Fruit fly (Drosophila melanogaster): ENCODE measurements around the gene CG31145.

CG31145 gene

DNA sequence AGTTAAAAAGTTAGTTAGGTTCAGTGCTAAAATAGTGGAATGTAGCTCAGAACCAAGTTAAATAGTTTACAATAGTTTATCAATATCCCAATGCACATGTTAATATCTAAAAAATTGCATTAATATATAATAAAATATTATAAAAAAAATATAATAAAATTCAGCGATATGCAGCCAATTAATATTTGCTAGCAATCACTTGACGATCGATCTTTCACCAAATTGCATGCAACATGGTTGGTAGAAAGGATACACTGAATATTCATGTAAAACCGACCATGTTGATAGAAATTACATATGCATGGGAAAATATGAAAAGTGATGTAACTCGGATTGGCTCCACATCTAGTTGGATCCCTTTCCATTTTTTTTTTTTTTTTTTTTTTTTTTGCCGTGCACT lies 6.2 kb upstream of the CG31145 start (continued):
- no peak for TF ChIP-seq CG1621 (tag; optimal IDR thresholded peaks at IDR 0.05)
- peak; percentile 78 for TF ChIP-seq Eip78C (GFP tag)
- TF ChIP-seq fd85E (GFP tag; optimal IDR thresholded peaks at IDR 0.05): no peak
- TF ChIP-seq CG10631 (GFP tag; optimal IDR thresholded peaks at IDR 0.05): peak; percentile 36
- peak; percentile 20 for TF ChIP-seq Hr4 (GFP tag; optimal IDR thresholded peaks at IDR 0.05)
- TF ChIP-seq dac (GFP tag; optimal IDR thresholded peaks at IDR 0.05): peak; percentile 18
- no peak for TF ChIP-seq CG11294 (GFP tag; IDR thresholded peaks at IDR 0.05)

DNA sequence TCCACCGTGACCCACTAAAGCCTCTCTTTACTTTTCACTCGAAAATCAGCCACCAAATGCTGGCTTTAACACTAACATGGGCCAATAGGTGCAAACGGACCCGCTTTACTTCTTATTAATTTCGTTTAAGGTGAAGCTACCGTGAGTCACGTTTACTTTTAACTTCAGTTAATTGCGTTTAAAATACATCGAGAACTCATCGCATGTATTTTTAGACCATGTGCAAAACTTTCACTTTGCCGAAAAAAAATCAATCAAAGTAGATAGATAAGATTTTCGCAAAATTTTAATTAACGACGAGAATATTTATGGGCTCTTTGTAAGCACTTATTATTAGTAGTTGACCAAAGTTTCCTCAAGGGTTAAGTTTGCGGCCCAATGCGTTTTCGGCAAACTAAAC lies 4.9 kb upstream of the CG31145 start:
- peak; percentile 59 for TF ChIP-seq CG15336 (GFP tag; IDR thresholded peaks at IDR 0.05)
- peak; percentile 35 for TF ChIP-seq OdsH (GFP tag; optimal IDR thresholded peaks at IDR 0.05)
- peak; percentile 24 for TF ChIP-seq dac (GFP tag; optimal IDR thresholded peaks at IDR 0.05)
- peak; percentile 24 for TF ChIP-seq CG31627 (GFP tag; optimal IDR thresholded peaks at IDR 0.05)
- TF ChIP-seq Eip78C (GFP tag): peak; percentile 86
- TF ChIP-seq Eip75B (GFP tag; optimal IDR thresholded peaks at IDR 0.05): peak; percentile 55
- peak; percentile 49 for TF ChIP-seq esn (GFP tag; optimal IDR thresholded peaks at IDR 0.05)
- TF ChIP-seq achi (GFP tag; optimal IDR thresholded peaks at IDR 0.05): peak; percentile 19
- TF ChIP-seq CG1621 (tag; optimal IDR thresholded peaks at IDR 0.05): no peak
- TF ChIP-seq Met (GFP tag; optimal IDR thresholded peaks at IDR 0.05): peak; percentile 32
- no peak for TF ChIP-seq Lpt (GFP tag; optimal IDR thresholded peaks at IDR 0.05)
- TF ChIP-seq salr (GFP tag; optimal IDR thresholded peaks at IDR 0.05): no peak
- TF ChIP-seq CG32006 (GFP tag; optimal IDR thresholded peaks at IDR 0.05): peak; percentile 58
- TF ChIP-seq CG6792 (GFP tag; optimal IDR thresholded peaks at IDR 0.05): peak; percentile 42
- TF ChIP-seq CG6854 (GFP tag; optimal IDR thresholded peaks at IDR 0.05): no peak
- 0 out of 3 replicates have a peak, but pooled peaks have one; percentile 12 for TF ChIP-seq eg (GFP tag; IDR thresholded peaks at IDR 0.05)
- peak; percentile 1 for TF ChIP-seq CG3919 (GFP tag; optimal IDR thresholded peaks at IDR 0.05)
- TF ChIP-seq Sox102F (GFP tag; optimal IDR thresholded peaks at IDR 0.05): peak; percentile 42
- TF ChIP-seq pdm3 (GFP tag; optimal IDR thresholded peaks at IDR 0.05): peak; percentile 35
- TF ChIP-seq Hr4 (GFP tag; optimal IDR thresholded peaks at IDR 0.05): peak; percentile 37
- no peak for TF ChIP-seq spab (GFP tag; optimal IDR thresholded peaks at IDR 0.05)
- TF ChIP-seq CG4318 (GFP tag; optimal IDR thresholded peaks at IDR 0.05): no peak
- no peak for TF ChIP-seq CG11762 (GFP tag; optimal IDR thresholded peaks at IDR 0.05; ENCODE audit: insufficient read depth)
- no peak for TF ChIP-seq fd59A (GFP tag; optimal IDR thresholded peaks at IDR 0.05)
- TF ChIP-seq svp (GFP tag): peak; percentile 76
- peak; percentile 38 for TF ChIP-seq Smox (GFP tag; optimal IDR thresholded peaks at IDR 0.05)
- TF ChIP-seq net (GFP tag; optimal IDR thresholded peaks at IDR 0.05): peak; percentile 37
- peak; percentile 37; the same call in 1 of the 3 replicates for TF ChIP-seq CG8119 (GFP tag; IDR thresholded peaks at IDR 0.05)
- no peak for TF ChIP-seq Ets21C (GFP tag; optimal IDR thresholded peaks at IDR 0.05)
- TF ChIP-seq lz (GFP tag; optimal IDR thresholded peaks at IDR 0.05): peak; percentile 25
- TF ChIP-seq topi (GFP tag; optimal IDR thresholded peaks at IDR 0.05): peak; percentile 29
- TF ChIP-seq CG34406 (GFP tag; optimal IDR thresholded peaks at IDR 0.05): peak; percentile 44
- peak; percentile 5 for TF ChIP-seq Hr39 (GFP tag; optimal IDR thresholded peaks at IDR 0.05)
- peak; percentile 22 for TF ChIP-seq CG8632 (GFP tag; optimal IDR thresholded peaks at IDR 0.05)

dm6 chr3R:23673084-23673483 lies 3.6 kb upstream of the CG31145 start:
- TF ChIP-seq OdsH (GFP tag; optimal IDR thresholded peaks at IDR 0.05) (peak; percentile 10), pdm3 (GFP tag; optimal IDR thresholded peaks at IDR 0.05) (peak; percentile 14), CG34406 (GFP tag; optimal IDR thresholded peaks at IDR 0.05) (no peak), CG7368 (GFP tag; optimal IDR thresholded peaks at IDR 0.05) (peak; percentile 9), CG11294 (GFP tag; IDR thresholded peaks at IDR 0.05) (no peak), Sox15 (GFP tag; optimal IDR thresholded peaks at IDR 0.05) (peak; percentile 7), lz (GFP tag; optimal IDR thresholded peaks at IDR 0.05) (no peak), Hr4 (GFP tag; optimal IDR thresholded peaks at IDR 0.05) (peak; percentile 3), Hr38 (GFP tag; optimal IDR thresholded peaks at IDR 0.05) (no peak), fd85E (GFP tag; optimal IDR thresholded peaks at IDR 0.05) (no peak), CG16779 (tag; optimal IDR thresholded peaks at IDR 0.05) (no peak), topi (GFP tag; optimal IDR thresholded peaks at IDR 0.05) (no peak), CG32006 (GFP tag; optimal IDR thresholded peaks at IDR 0.05) (peak; percentile 8), CG3032 (tag; optimal IDR thresholded peaks at IDR 0.05) (no peak), spab (GFP tag; optimal IDR thresholded peaks at IDR 0.05) (no peak), fkh (GFP tag; optimal IDR thresholded peaks at IDR 0.05) (no peak), dac (GFP tag; optimal IDR thresholded peaks at IDR 0.05) (no peak), CG3919 (GFP tag; optimal IDR thresholded peaks at IDR 0.05) (no peak), Eip93F (GFP tag; optimal IDR thresholded peaks at IDR 0.05) (no peak), vri (GFP tag; optimal IDR thresholded peaks at IDR 0.05) (no peak), CG31627 (GFP tag; optimal IDR thresholded peaks at IDR 0.05) (no peak), CG11902 (GFP tag; optimal IDR thresholded peaks at IDR 0.05) (no peak), Lpt (GFP tag; optimal IDR thresholded peaks at IDR 0.05) (no peak), Eip78C (GFP tag) (peak; percentile 73)

Data from whole organism, prepupa.